Fruit fly (Drosophila melanogaster): ENCODE results near the gene CG5854.

DNA sequence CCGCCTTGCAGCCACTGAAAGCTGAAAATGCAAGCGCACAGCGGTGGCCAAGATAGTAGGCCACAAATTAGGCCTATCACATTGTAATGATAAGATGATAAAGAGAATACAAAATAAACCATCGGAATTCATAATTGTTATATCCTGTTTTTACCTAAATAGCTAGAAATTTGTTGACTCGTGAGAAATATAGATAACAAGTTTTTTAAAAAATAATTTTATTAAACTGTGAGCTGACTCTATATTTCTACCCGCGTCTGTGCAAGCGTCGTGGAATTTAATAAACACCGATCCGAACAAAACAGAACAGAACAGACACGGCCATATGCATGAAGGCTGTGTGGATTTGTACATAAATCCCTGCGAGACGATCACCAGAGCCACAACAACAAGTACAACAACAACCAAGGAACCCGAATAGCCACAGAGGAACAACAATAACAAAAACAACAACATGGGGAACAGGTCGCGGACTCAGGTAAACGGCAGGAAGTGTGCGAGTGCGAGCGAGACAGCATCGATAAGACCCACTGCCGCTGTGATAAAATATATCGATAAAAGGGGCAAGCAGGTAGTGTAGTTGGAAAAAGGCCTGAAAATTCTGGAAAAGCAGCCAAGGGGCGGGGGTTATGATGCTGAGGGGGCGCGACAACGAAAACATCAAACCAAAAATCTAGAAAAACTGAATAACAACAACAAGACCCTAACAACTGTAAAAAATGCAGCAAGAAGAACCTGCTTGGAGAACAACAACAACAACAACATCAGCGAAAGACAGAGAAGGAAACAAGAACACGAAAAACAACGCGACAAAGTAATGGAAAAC is 47.2 kb upstream of the CG5854 start:
- TF ChIP-seq fd85E (GFP tag; optimal IDR thresholded peaks at IDR 0.05), result peak; percentile 72
- TF ChIP-seq esn (GFP tag; optimal IDR thresholded peaks at IDR 0.05), result peak; percentile 98
- peak; percentile 95 for TF ChIP-seq CG3919 (GFP tag; optimal IDR thresholded peaks at IDR 0.05)
